Worm (Caenorhabditis elegans): ENCODE results near the gene F26G1.9.

Gene F26G1.9

DNA sequence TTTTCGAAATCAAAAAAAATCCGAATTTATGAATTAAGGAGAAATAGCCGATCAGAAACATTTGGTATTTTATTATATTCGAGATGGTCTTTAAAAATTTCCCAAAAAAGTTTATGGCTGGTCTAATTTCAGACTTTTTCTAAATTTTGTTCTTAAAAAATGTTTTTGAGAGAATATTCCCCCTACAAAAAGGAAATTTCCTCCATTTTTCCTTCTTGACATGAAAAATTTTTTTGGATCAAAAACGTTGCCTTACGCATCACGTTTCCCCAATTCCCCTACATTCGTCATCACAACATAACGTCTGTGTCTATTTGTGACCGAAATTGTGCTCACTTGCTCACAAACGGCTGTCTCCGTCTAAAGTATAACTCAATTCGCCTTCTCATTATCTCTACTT lies 19.5 kb upstream of the F26G1.9 start:
- TF ChIP-seq aha-1 (tag; optimal IDR thresholded peaks at IDR 0.05) (no peak), mdl-1 (tag; optimal IDR thresholded peaks at IDR 0.05) (no peak), swsn-7 (tag; optimal IDR thresholded peaks at IDR 0.05) (no peak), lin-39 (tag; optimal IDR thresholded peaks at IDR 0.05) (no peak), unc-62 (GFP tag; optimal IDR thresholded peaks at IDR 0.05) (no peak), C34B4.2 (tag; optimal IDR thresholded peaks at IDR 0.05) (no peak), lin-35 (GFP tag; optimal IDR thresholded peaks at IDR 0.05) (no peak), ztf-11 (tag; optimal IDR thresholded peaks at IDR 0.05) (no peak), lin-13 (GFP tag; optimal IDR thresholded peaks at IDR 0.05) (no peak), ztf-4 (tag; optimal IDR thresholded peaks at IDR 0.05) (no peak), zip-4 (GFP tag; optimal IDR thresholded peaks at IDR 0.05) (no peak), ceh-90 (tag; optimal IDR thresholded peaks at IDR 0.05) (no peak), blmp-1 (tag; optimal IDR thresholded peaks at IDR 0.05) (no peak), unc-86 (tag; optimal IDR thresholded peaks at IDR 0.05) (no peak), lsy-2 (tag; optimal IDR thresholded peaks at IDR 0.05) (no peak), skn-1 (tag; optimal IDR thresholded peaks at IDR 0.05) (no peak), snpc-4 (tag; optimal IDR thresholded peaks at IDR 0.05) (no peak), nhr-85 (tag) (no peak), dsc-1 (tag; optimal IDR thresholded peaks at IDR 0.05) (no peak)

DNA sequence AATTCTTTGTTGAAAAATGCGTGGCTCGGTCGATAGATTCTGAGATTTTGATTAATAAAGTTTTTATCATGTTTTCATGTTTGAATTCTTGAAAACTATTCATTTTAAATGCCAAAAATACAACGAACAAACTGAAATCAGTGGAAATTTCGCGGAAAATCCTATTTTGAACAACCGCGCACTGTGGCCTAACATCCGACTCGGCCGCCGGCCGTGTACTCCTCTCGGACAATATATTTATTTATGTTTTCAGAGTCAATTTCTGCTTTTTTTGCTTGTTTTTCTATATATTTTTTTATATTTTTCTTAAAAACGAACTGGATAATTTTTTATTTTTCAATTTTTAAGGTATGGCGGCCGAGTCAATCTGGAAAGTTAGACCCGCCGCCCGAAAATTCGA lies 17.5 kb upstream of the F26G1.9 start, which contains the start of gene F26G1.1:
F26G1.1 (plus strand) TSS at position 347 of the 400 bp plus-strand sequence.
- peak; percentile 90 for TF ChIP-seq nhr-85 (tag)
- no peak for TF ChIP-seq nhr-76 (tag; optimal IDR thresholded peaks at IDR 0.05)
- TF ChIP-seq vab-15 (tag; optimal IDR thresholded peaks at IDR 0.05), result no peak
- TF ChIP-seq nhr-84 (tag; optimal IDR thresholded peaks at IDR 0.05), result no peak
- TF ChIP-seq xbp-1 (tag; optimal IDR thresholded peaks at IDR 0.05), result peak; percentile 78
- peak; percentile 56 for TF ChIP-seq zip-4 (GFP tag; optimal IDR thresholded peaks at IDR 0.05)
- peak; percentile 92 for TF ChIP-seq egl-13 (tag; optimal IDR thresholded peaks at IDR 0.05)
- TF ChIP-seq lin-13 (GFP tag; optimal IDR thresholded peaks at IDR 0.05), result peak; percentile 2
- TF ChIP-seq fkh-8 (tag; optimal IDR thresholded peaks at IDR 0.05), result peak; percentile 64
- peak; percentile 90 for TF ChIP-seq pax-3 (tag; optimal IDR thresholded peaks at IDR 0.05)
- no peak for TF ChIP-seq nhr-77 (tag; optimal IDR thresholded peaks at IDR 0.05)
- no peak for TF ChIP-seq alr-1 (tag; optimal IDR thresholded peaks at IDR 0.05; ENCODE audit: borderline replicate concordance)
- TF ChIP-seq lir-3 (tag; optimal IDR thresholded peaks at IDR 0.05; ENCODE audit: poor library complexity), result peak; percentile 95
- TF ChIP-seq ztf-4 (tag; optimal IDR thresholded peaks at IDR 0.05), result no peak
- TF ChIP-seq rnt-1 (tag; optimal IDR thresholded peaks at IDR 0.05), result peak; percentile 98
- peak; percentile 69 for TF ChIP-seq unc-86 (tag; optimal IDR thresholded peaks at IDR 0.05)
- TF ChIP-seq unc-98 (GFP tag; IDR thresholded peaks at IDR 0.05), result peak; percentile 82
- TF ChIP-seq skn-1 (tag; optimal IDR thresholded peaks at IDR 0.05), result peak; percentile 71
- peak; percentile 92 for TF ChIP-seq elt-2 (tag; optimal IDR thresholded peaks at IDR 0.05)
- no peak for TF ChIP-seq mef-2 (tag; optimal IDR thresholded peaks at IDR 0.05)
- TF ChIP-seq efl-3 (GFP tag; optimal IDR thresholded peaks at IDR 0.05), result peak; percentile 27
- TF ChIP-seq nhr-47 (tag; optimal IDR thresholded peaks at IDR 0.05), result peak; percentile 89
- peak; percentile 84 for TF ChIP-seq sox-4 (tag; optimal IDR thresholded peaks at IDR 0.05)
- TF ChIP-seq ama-1 (optimal IDR thresholded peaks at IDR 0.05), result no peak
- peak; percentile 30 for TF ChIP-seq snpc-4 (tag; optimal IDR thresholded peaks at IDR 0.05)
- peak; percentile 84 to 93 (median 92) for TF ChIP-seq dpl-1 (GFP tag; optimal IDR thresholded peaks at IDR 0.05)
- TF ChIP-seq irx-1 (tag; optimal IDR thresholded peaks at IDR 0.05), result peak; percentile 96
- TF ChIP-seq ceh-63 (GFP tag; optimal IDR thresholded peaks at IDR 0.05), result no peak
- peak; percentile 67 to 74 for TF ChIP-seq lsy-2 (tag; optimal IDR thresholded peaks at IDR 0.05)
- TF ChIP-seq C34B4.2 (tag; optimal IDR thresholded peaks at IDR 0.05), result peak; percentile 37
- TF ChIP-seq lin-35 (GFP tag; optimal IDR thresholded peaks at IDR 0.05), result peak; percentile 90 to 95
- TF ChIP-seq ets-5 (GFP tag; IDR thresholded peaks at IDR 0.05), result no peak
- no peak for TF ChIP-seq hlh-17 (GFP tag; optimal IDR thresholded peaks at IDR 0.05; ENCODE audit: borderline replicate concordance)
- no peak for TF ChIP-seq egl-27 (tag; optimal IDR thresholded peaks at IDR 0.05)
- peak; percentile 18 for TF ChIP-seq fos-1 (tag; optimal IDR thresholded peaks at IDR 0.05)
- TF ChIP-seq fkh-4 (tag; optimal IDR thresholded peaks at IDR 0.05; ENCODE audit: borderline replicate concordance), result peak; percentile 94
- no peak for TF ChIP-seq fkh-10 (GFP tag; optimal IDR thresholded peaks at IDR 0.05)
- peak; percentile 46 for TF ChIP-seq blmp-1 (tag; optimal IDR thresholded peaks at IDR 0.05)
- TF ChIP-seq hlh-4 (tag; optimal IDR thresholded peaks at IDR 0.05), result peak; percentile 79
- TF ChIP-seq unc-130 (tag; optimal IDR thresholded peaks at IDR 0.05), result peak; percentile 54
- TF ChIP-seq sup-37 (GFP tag; optimal IDR thresholded peaks at IDR 0.05), result peak; percentile 61
- TF ChIP-seq nhr-90 (tag; optimal IDR thresholded peaks at IDR 0.05; ENCODE audit: poor library complexity), result peak; percentile 93
- TF ChIP-seq dsc-1 (tag; optimal IDR thresholded peaks at IDR 0.05), result peak; percentile 90
